Worm (Caenorhabditis elegans) whole organism, L4 larva: ENCODE results near the gene spp-26.

ENCODE experiments used
- F10B5.3 ChIP-seq: sonication (generic microtip); optimal IDR thresholded peaks from 2 replicates; lab custom pipeline; 2016; ENCODE audit warnings: mild to moderate bottlenecking, missing genetic modification characterization, missing compliant biosample characterization
- F26F4.8 ChIP-seq: fragments of 200-800 bp; sonication (Bioruptor generic); conservative IDR thresholded peaks from 2 replicates; pipeline ENCODE4 v1.3.6; 2022; ENCODE audit warnings: missing genetic modification characterization, missing compliant biosample characterization
- T26A8.4 ChIP-seq: fragments of 200-800 bp; sonication (Bioruptor generic); IDR thresholded peaks from 2 replicates; pipeline ENCODE4 v1.3.6; 2022; ENCODE audit warnings: missing genetic modification characterization, missing compliant biosample characterization
- ZK546.5 ChIP-seq, 2 experiments: sonication (generic microtip); optimal IDR thresholded peaks; 2 replicates each; lab custom pipeline; 2017; ENCODE audit warnings: missing biosample characterization in 2 of 2, missing genetic modification characterization in 2 of 2
- aha-1 ChIP-seq: fragments of 150-350 bp; peaks from one replicate; lab custom pipeline; 2014; ENCODE audit warnings: missing biosample characterization, missing genetic modification characterization
- ama-1 ChIP-seq: fragments of 150-350 bp; optimal IDR thresholded peaks from 2 replicates; lab custom pipeline; 2014; ENCODE audit warnings: inconsistent platforms, mixed read lengths
- arid-1 ChIP-seq: fragments of 200-800 bp; sonication (Bioruptor generic); conservative IDR thresholded peaks from 2 replicates; pipeline ENCODE4 v1.3.6; 2022; ENCODE audit warnings: missing genetic modification reagents, missing genetic modification characterization, missing compliant biosample characterization
- ceh-20 ChIP-seq: fragments of 200-800 bp; sonication (Bioruptor generic); IDR thresholded peaks from 2 replicates; pipeline ENCODE4 v1.3.6; 2022; ENCODE audit warnings: missing genetic modification reagents, missing genetic modification characterization, missing compliant biosample characterization
- ceh-32 ChIP-seq: sonication (generic microtip); optimal IDR thresholded peaks from 2 replicates; lab custom pipeline; 2016; ENCODE audit warnings: mild to moderate bottlenecking, missing genetic modification characterization, missing compliant biosample characterization; ENCODE audit not compliant: poor library complexity
- cey-2 ChIP-seq: sonication (generic microtip); optimal IDR thresholded peaks from 3 replicates; lab custom pipeline; 2017; ENCODE audit warnings: missing genetic modification characterization, mild to moderate bottlenecking, missing compliant biosample characterization, antibody characterized with exemption, borderline replicate concordance; ENCODE audit not compliant: insufficient read depth
- ctbp-1 ChIP-seq: fragments of 200-800 bp; sonication (Bioruptor generic); IDR thresholded peaks from 2 replicates; pipeline ENCODE4 v1.3.6; 2022; ENCODE audit warnings: missing genetic modification reagents, missing genetic modification characterization, missing compliant biosample characterization
- daf-12 ChIP-seq: fragments of 150-350 bp; optimal IDR thresholded peaks from 2 replicates; lab custom pipeline; 2014; ENCODE audit warnings: missing biosample characterization, missing genetic modification reagents, missing genetic modification characterization
- daf-16 ChIP-seq, 3 experiments: sonication (generic microtip); optimal IDR thresholded peaks; 2 replicates each; lab custom pipeline; 2016 to 2017; ENCODE audit warnings: missing genetic modification characterization in 3 of 3, missing genetic modification reagents in 3 of 3, mild to moderate bottlenecking in 2 of 3, missing compliant biosample characterization in 2 of 3, missing biosample characterization in 1 of 3, moderate library complexity in 1 of 3
- daf-8 ChIP-seq: fragments of 200-800 bp; sonication (Bioruptor generic); IDR thresholded peaks from 2 replicates; pipeline ENCODE4 v1.3.6; 2022; ENCODE audit warnings: missing genetic modification characterization, missing compliant biosample characterization
- dmd-6 ChIP-seq: fragments of 200-800 bp; sonication (Bioruptor generic); IDR thresholded peaks from 2 replicates; pipeline ENCODE4 v1.3.6; 2022; ENCODE audit warnings: missing genetic modification reagents, missing genetic modification characterization, missing compliant biosample characterization
- dve-1 ChIP-seq: sonication (generic microtip); optimal IDR thresholded peaks from 2 replicates; lab custom pipeline; 2017; ENCODE audit warnings: antibody characterized with exemption, mild to moderate bottlenecking, missing genetic modification characterization, missing compliant biosample characterization; ENCODE audit not compliant: insufficient read depth
- egl-27 ChIP-seq: sonication (generic microtip); optimal IDR thresholded peaks from 3 replicates; lab custom pipeline; 2017; ENCODE audit warnings: missing biosample characterization, missing genetic modification reagents, missing genetic modification characterization
- hif-1 ChIP-seq, 2 experiments: sonication (generic microtip); optimal IDR thresholded peaks; 2 replicates each; lab custom pipeline; 2016 to 2017; ENCODE audit warnings: missing compliant biosample characterization in 2 of 2, missing genetic modification characterization in 2 of 2, missing genetic modification reagents in 2 of 2, missing genotype in 2 of 2, mild to moderate bottlenecking in 1 of 2
- hlh-11 ChIP-seq: fragments of 200-800 bp; sonication (Bioruptor generic); optimal IDR thresholded peaks from 2 replicates; lab custom pipeline; 2018; ENCODE audit warnings: mild to moderate bottlenecking, missing genetic modification characterization, missing compliant biosample characterization
- hlh-30 ChIP-seq: sonication (generic microtip); optimal IDR thresholded peaks from 2 replicates; lab custom pipeline; 2017; ENCODE audit warnings: antibody characterized with exemption, mild to moderate bottlenecking, missing genetic modification characterization, missing compliant biosample characterization; ENCODE audit not compliant: insufficient read depth
- lim-7 ChIP-seq: fragments of 200-800 bp; sonication (Bioruptor generic); IDR thresholded peaks from 2 replicates; pipeline ENCODE4 v1.3.6; 2022; ENCODE audit warnings: missing genetic modification characterization, missing compliant biosample characterization
- lin-39 ChIP-seq: fragments of 150-350 bp; optimal IDR thresholded peaks from 2 replicates; lab custom pipeline; 2014; ENCODE audit warnings: missing biosample characterization, missing genetic modification reagents, missing genetic modification characterization
- lir-3 ChIP-seq: sonication (generic microtip); optimal IDR thresholded peaks from 2 replicates; lab custom pipeline; 2016; ENCODE audit warnings: mild to moderate bottlenecking, missing genetic modification characterization, missing compliant biosample characterization
- lsy-2 ChIP-seq, 2 experiments: fragments of 150-350 bp in 1 of 2; sonication (generic microtip) in 1 of 2; optimal IDR thresholded peaks; 2 replicates each; lab custom pipeline; 2014 to 2017; ENCODE audit warnings: missing biosample characterization in 2 of 2, missing genetic modification characterization in 2 of 2
- madf-5 ChIP-seq, 2 experiments: fragments of 200-800 bp; sonication (Bioruptor generic); IDR thresholded peaks; 2 replicates each; pipeline ENCODE4 v1.3.6; 2022; ENCODE audit warnings: missing compliant biosample characterization in 2 of 2, missing genetic modification characterization in 2 of 2
- madf-9 ChIP-seq: fragments of 200-800 bp; sonication (Bioruptor generic); conservative IDR thresholded peaks from 2 replicates; pipeline ENCODE4 v1.3.6; 2022; ENCODE audit warnings: missing genetic modification reagents, missing genetic modification characterization, missing compliant biosample characterization
- mdl-1 ChIP-seq, 2 experiments: fragments of 150-350 bp in 1 of 2; sonication (generic microtip) in 1 of 2; optimal IDR thresholded peaks; 2 replicates each; lab custom pipeline; 2014 to 2017; ENCODE audit warnings: missing biosample characterization in 2 of 2, missing genetic modification characterization in 2 of 2
- mep-1 ChIP-seq: fragments of 150-350 bp; sonication (generic microtip); optimal IDR thresholded peaks from 3 replicates; lab custom pipeline; 2014; ENCODE audit warnings: missing biosample characterization, missing genetic modification characterization
- mxl-3 ChIP-seq: fragments of 200-800 bp; sonication (Bioruptor generic); optimal IDR thresholded peaks from 2 replicates; lab custom pipeline; 2018; ENCODE audit warnings: mild to moderate bottlenecking, missing genetic modification characterization, missing compliant biosample characterization
- nhr-10 ChIP-seq: fragments of 150-350 bp; optimal IDR thresholded peaks from 2 replicates; lab custom pipeline; 2014; ENCODE audit warnings: missing biosample characterization, missing genetic modification characterization
- nhr-11 ChIP-seq: fragments of 150-350 bp; optimal IDR thresholded peaks from 2 replicates; lab custom pipeline; 2014; ENCODE audit warnings: missing biosample characterization, missing genetic modification characterization
- nhr-237 ChIP-seq: sonication (generic microtip); optimal IDR thresholded peaks from 2 replicates; lab custom pipeline; 2017; ENCODE audit warnings: missing biosample characterization, missing genetic modification characterization
- nhr-25 ChIP-seq: sonication (generic microtip); optimal IDR thresholded peaks from 2 replicates; lab custom pipeline; 2017; ENCODE audit warnings: missing genetic modification characterization, mild to moderate bottlenecking, missing compliant biosample characterization, antibody characterized with exemption, moderate library complexity, borderline replicate concordance; ENCODE audit not compliant: insufficient read depth
- nhr-41 ChIP-seq: fragments of 200-800 bp; sonication (Bioruptor generic); IDR thresholded peaks from 2 replicates; pipeline ENCODE4 v1.3.6; 2022; ENCODE audit warnings: missing genetic modification reagents, missing genetic modification characterization, missing compliant biosample characterization
- nhr-48 ChIP-seq: sonication (generic microtip); optimal IDR thresholded peaks from 2 replicates; lab custom pipeline; 2016; ENCODE audit warnings: mild to moderate bottlenecking, missing genetic modification characterization, missing compliant biosample characterization
- nhr-76 ChIP-seq: fragments of 150-350 bp; optimal IDR thresholded peaks from 2 replicates; lab custom pipeline; 2014; ENCODE audit warnings: missing biosample characterization, missing genetic modification characterization
- pha-4 ChIP-seq, 2 experiments: fragments of 150-350 bp in 1 of 2; fragments of 200-800 bp in 1 of 2; sonication (Bioruptor generic) in 1 of 2; IDR thresholded peaks in 1 of 2; optimal IDR thresholded peaks in 1 of 2; 2 replicates each; pipeline versions ENCODE4 v1.3.6 to Lab custom; 2014 to 2022; ENCODE audit warnings: missing genetic modification characterization in 2 of 2, missing genetic modification reagents in 2 of 2, missing biosample characterization in 1 of 2, missing compliant biosample characterization in 1 of 2
- php-3 ChIP-seq: fragments of 200-800 bp; sonication (Bioruptor generic); IDR thresholded peaks from 2 replicates; pipeline ENCODE4 v1.3.6; 2022; ENCODE audit warnings: missing genetic modification reagents, missing genetic modification characterization, missing compliant biosample characterization
- pqm-1 ChIP-seq: sonication (generic microtip); optimal IDR thresholded peaks from 2 replicates; lab custom pipeline; 2017; ENCODE audit warnings: missing biosample characterization, missing genetic modification characterization
- rbr-2 ChIP-seq: sonication (generic microtip); optimal IDR thresholded peaks from 2 replicates; lab custom pipeline; 2016; ENCODE audit warnings: missing genotype, missing genetic modification characterization, missing compliant biosample characterization
- set-16 ChIP-seq: fragments of 200-800 bp; sonication (Bioruptor generic); IDR thresholded peaks from 2 replicates; pipeline ENCODE4 v1.3.6; 2022; ENCODE audit warnings: missing genetic modification reagents, missing genetic modification characterization, missing compliant biosample characterization
- snpc-1.2 ChIP-seq: fragments of 200-800 bp; sonication (Bioruptor generic); IDR thresholded peaks from 2 replicates; pipeline ENCODE4 v1.3.6; 2022; ENCODE audit warnings: missing genetic modification reagents, missing genetic modification characterization, missing compliant biosample characterization
- snpc-4 ChIP-seq: fragments of 150-350 bp; optimal IDR thresholded peaks from 2 replicates; lab custom pipeline; 2014; ENCODE audit warnings: missing biosample characterization, missing genetic modification characterization
- unc-39 ChIP-seq: sonication (generic microtip); optimal IDR thresholded peaks from 2 replicates; lab custom pipeline; 2017; ENCODE audit warnings: missing biosample characterization, missing genetic modification characterization
- unc-62 ChIP-seq, 3 experiments: fragments of 150-350 bp in 1 of 3; sonication (generic microtip); optimal IDR thresholded peaks in 2 of 3; peaks in 1 of 3; 1 replicate in 1 of 3; 2 replicates in 2 of 3; lab custom pipeline; 2014 to 2017; ENCODE audit warnings: missing biosample characterization in 3 of 3, missing genetic modification characterization in 3 of 3, missing genetic modification reagents in 3 of 3, missing genotype in 1 of 3
- vab-7 ChIP-seq: fragments of 200-800 bp; sonication (Bioruptor generic); IDR thresholded peaks from 2 replicates; pipeline ENCODE4 v1.3.6; 2022; ENCODE audit warnings: missing genetic modification reagents, missing genetic modification characterization, missing compliant biosample characterization

The spp-26 gene

ce11 chrV:6517305-6518224 lies 41.4 kb downstream of the spp-26 start:
- TF ChIP-seq cey-2 (tag; lab: Kevin White, UChicago) (peak; percentile 47), pqm-1 (tag; lab: Kevin White, UChicago) (no peak), vab-7 (GFP tag; lab: Robert Waterston, UW) (no peak), nhr-41 (GFP tag; lab: Robert Waterston, UW) (no peak), snpc-4 (no peak), pha-4 (GFP tag; IDR thresholded peaks at IDR 0.05; lab: Robert Waterston, UW) (no peak), pha-4 (tag; optimal IDR thresholded peaks at IDR 0.05; lab: Kevin White, UChicago) (no peak), set-16 (GFP tag; lab: Robert Waterston, UW) (no peak), nhr-48 (tag; lab: Kevin White, UChicago) (peak; percentile 35), daf-12 (tag; lab: Kevin White, UChicago) (no peak), dmd-6 (GFP tag; lab: Robert Waterston, UW) (peak; percentile 40), ceh-32 (tag; lab: Kevin White, UChicago) (no peak), ZK546.5 (tag; optimal IDR thresholded peaks at IDR 0.05; lab: Kevin White, UChicago) (no peak), lim-7 (GFP tag; lab: Robert Waterston, UW) (no peak), lsy-2 (tag; optimal IDR thresholded peaks at IDR 0.05; lab: Kevin White, UChicago) (peak in 1 of 2 experiments; percentile 68), aha-1 (tag; lab: Kevin White, UChicago) (peak; percentile 99), nhr-10 (no peak), daf-16 (GFP tag; optimal IDR thresholded peaks at IDR 0.05; lab: Kevin White, UChicago) (no peak), daf-16 (tag; optimal IDR thresholded peaks at IDR 0.05; lab: Kevin White, UChicago) (peak; percentile 10), nhr-11 (no peak), snpc-1.2 (GFP tag; lab: Robert Waterston, UW) (no peak), mep-1 (tag; lab: Kevin White, UChicago) (peak; percentile 81), madf-9 (no peak), unc-62 (GFP tag; optimal IDR thresholded peaks at IDR 0.05 in 1 of 2; lab: Kevin White, UChicago) (peak in 1 of 2 experiments; percentile 98), unc-62 (tag; optimal IDR thresholded peaks at IDR 0.05; lab: Kevin White, UChicago) (no peak), mdl-1 (tag; optimal IDR thresholded peaks at IDR 0.05; lab: Kevin White, UChicago) (peak in 1 of 2 experiments; percentile 63), nhr-76 (tag; lab: Kevin White, UChicago) (no peak), arid-1 (GFP tag; lab: Robert Waterston, UW) (no peak), egl-27 (no peak), lin-39 (tag; lab: Kevin White, UChicago) (no peak), hif-1 (tag; optimal IDR thresholded peaks at IDR 0.05; lab: Kevin White, UChicago) (peak; percentile 85 to 99), hlh-11 (peak; percentile 56), ama-1 (lab: Kevin White, UChicago) (peak; percentile 88), F10B5.3 (tag; lab: Kevin White, UChicago) (no peak), unc-39 (tag; lab: Kevin White, UChicago) (no peak), F26F4.8 (GFP tag; lab: Robert Waterston, UW) (no peak), mxl-3 (GFP tag; lab: Kevin White, UChicago) (peak; percentile 47), php-3 (GFP tag; lab: Robert Waterston, UW) (0 out of 2 replicates have a peak, but pooled peaks have one; percentile 18), hlh-30 (tag; lab: Kevin White, UChicago) (peak; percentile 93), ctbp-1 (GFP tag; lab: Robert Waterston, UW) (0 out of 2 replicates have a peak, but pooled peaks have one; percentile 21), madf-5 (GFP tag; IDR thresholded peaks at IDR 0.05; lab: Robert Waterston, UW) (no peak), lir-3 (tag; lab: Kevin White, UChicago) (no peak), T26A8.4 (GFP tag; lab: Robert Waterston, UW) (no peak), nhr-25 (peak; percentile 90), ceh-20 (GFP tag; lab: Robert Waterston, UW) (peak; percentile 56; the same call in 1 of the 2 replicates), nhr-237 (tag; lab: Kevin White, UChicago) (no peak), rbr-2 (tag; lab: Kevin White, UChicago) (no peak), daf-8 (GFP tag; lab: Robert Waterston, UW) (no peak), dve-1 (peak; percentile 81)
